Fruit fly (Drosophila melanogaster) whole organism, embryonic: ENCODE results near the gene syd.

Experiments
- Antp ChIP-seq: fragments of 200-800 bp; sonication (Bioruptor generic); optimal IDR thresholded peaks from 3 replicates; lab custom pipeline; 2016; ENCODE audit warnings: missing biosample characterization, missing genetic modification characterization
- Atf-2 ChIP-seq: fragments of 200-800 bp; sonication (Bioruptor generic); optimal IDR thresholded peaks from 2 replicates; lab custom pipeline; 2016; ENCODE audit warnings: missing biosample characterization, missing genetic modification characterization
- CG1024 ChIP-seq: fragments of 200-800 bp; sonication (Bioruptor generic); IDR thresholded peaks from 2 replicates; pipeline ENCODE4 v1.3.6; 2022; ENCODE audit warnings: missing biosample characterization, missing genetic modification characterization
- CG12071 ChIP-seq: fragments of 200-800 bp; sonication (Bioruptor generic); optimal IDR thresholded peaks from 3 replicates; lab custom pipeline; 2018; ENCODE audit warnings: missing biosample characterization, mild to moderate bottlenecking, missing genetic modification characterization
- CG12236 ChIP-seq: fragments of 200-800 bp; sonication (Bioruptor generic); optimal IDR thresholded peaks from 2 replicates; lab custom pipeline; 2016; ENCODE audit warnings: missing biosample characterization, missing genetic modification characterization
- CG12769 ChIP-seq: fragments of 200-800 bp; sonication (Bioruptor generic); optimal IDR thresholded peaks from 2 replicates; lab custom pipeline; 2019; ENCODE audit warnings: missing biosample characterization, mild to moderate bottlenecking, missing genetic modification characterization, moderate library complexity
- CG14050 ChIP-seq: fragments of 200-800 bp; sonication (Bioruptor generic); IDR thresholded peaks from 3 replicates; pipeline ENCODE4 v1.3.6; 2022; ENCODE audit warnings: missing biosample characterization, missing genetic modification characterization
- CG14710 ChIP-seq: fragments of 200-800 bp; sonication (Bioruptor generic); optimal IDR thresholded peaks from 3 replicates; lab custom pipeline; 2019; ENCODE audit warnings: missing biosample characterization, mild to moderate bottlenecking, missing genetic modification characterization, moderate library complexity
- CG15696 ChIP-seq: fragments of 200-800 bp; sonication (Bioruptor generic); optimal IDR thresholded peaks from 2 replicates; lab custom pipeline; 2019; ENCODE audit warnings: missing biosample characterization, mild to moderate bottlenecking, missing genetic modification characterization, moderate library complexity
- CG1603 ChIP-seq: fragments of 200-800 bp; sonication (Bioruptor generic); optimal IDR thresholded peaks from 2 replicates; lab custom pipeline; 2019; ENCODE audit warnings: missing biosample characterization, mild to moderate bottlenecking, missing genetic modification characterization, moderate library complexity
- CG16815 ChIP-seq: fragments of 200-800 bp; sonication (Bioruptor generic); optimal IDR thresholded peaks from 3 replicates; lab custom pipeline; 2017; ENCODE audit warnings: missing biosample characterization, mild to moderate bottlenecking, missing genetic modification characterization
- CG17912 ChIP-seq: fragments of 200-800 bp; sonication (Bioruptor generic); optimal IDR thresholded peaks from 2 replicates; lab custom pipeline; 2018; ENCODE audit warnings: missing biosample characterization, mild to moderate bottlenecking, missing genetic modification characterization
- CG2678 ChIP-seq: fragments of 200-800 bp; sonication (Bioruptor generic); optimal IDR thresholded peaks from 3 replicates; lab custom pipeline; 2019; ENCODE audit warnings: missing biosample characterization, mild to moderate bottlenecking, missing genetic modification characterization, moderate library complexity
- CG2875 ChIP-seq: fragments of 200-800 bp; sonication (Bioruptor generic); optimal IDR thresholded peaks from 2 replicates; lab custom pipeline; 2017; ENCODE audit warnings: missing biosample characterization, mild to moderate bottlenecking, missing genetic modification characterization, missing genetic modification reagents
- CG2889 ChIP-seq: fragments of 200-800 bp; sonication (Bioruptor generic); IDR thresholded peaks from 3 replicates; pipeline ENCODE4 v1.3.6; 2022; ENCODE audit warnings: missing biosample characterization, missing genetic modification characterization
- CG31365 ChIP-seq: fragments of 200-800 bp; sonication (Bioruptor generic); optimal IDR thresholded peaks from 2 replicates; lab custom pipeline; 2018; ENCODE audit warnings: missing biosample characterization, mild to moderate bottlenecking, missing genetic modification characterization
- CG34422 ChIP-seq: fragments of 200-800 bp; sonication (Bioruptor generic); IDR thresholded peaks from 3 replicates; pipeline ENCODE4 v1.3.6; 2022; ENCODE audit warnings: missing biosample characterization, missing genetic modification characterization
- CG3847 ChIP-seq: fragments of 200-800 bp; sonication (Bioruptor generic); IDR thresholded peaks from 2 replicates; pipeline ENCODE4 v1.3.6; 2022; ENCODE audit warnings: missing biosample characterization, missing genetic modification characterization
- CG4707 ChIP-seq: fragments of 200-800 bp; sonication (Bioruptor generic); optimal IDR thresholded peaks from 2 replicates; lab custom pipeline; 2018; ENCODE audit warnings: missing biosample characterization, mild to moderate bottlenecking, missing genetic modification characterization, moderate library complexity
- CG6813 ChIP-seq: fragments of 200-800 bp; sonication (Bioruptor generic); optimal IDR thresholded peaks from 2 replicates; lab custom pipeline; 2017; ENCODE audit warnings: missing biosample characterization, missing genetic modification characterization, mild to moderate bottlenecking, moderate library complexity, missing genetic modification reagents
- CG6854 ChIP-seq: fragments of 200-800 bp; sonication (Bioruptor generic); optimal IDR thresholded peaks from 3 replicates; lab custom pipeline; 2017; ENCODE audit warnings: missing biosample characterization, mild to moderate bottlenecking, missing genetic modification characterization
- CG8089 ChIP-seq: fragments of 200-800 bp; sonication (Bioruptor generic); optimal IDR thresholded peaks from 3 replicates; lab custom pipeline; 2016; ENCODE audit warnings: missing biosample characterization, missing genetic modification characterization
- CG9817 ChIP-seq: fragments of 200-800 bp; sonication (Bioruptor generic); optimal IDR thresholded peaks from 2 replicates; lab custom pipeline; 2018; ENCODE audit warnings: missing biosample characterization, mild to moderate bottlenecking, missing genetic modification characterization, moderate library complexity
- D19B ChIP-seq: fragments of 200-800 bp; sonication (Bioruptor generic); optimal IDR thresholded peaks from 2 replicates; lab custom pipeline; 2017; ENCODE audit warnings: missing biosample characterization, mild to moderate bottlenecking, missing genetic modification characterization
- Dek ChIP-seq: fragments of 200-800 bp; sonication (Bioruptor generic); optimal IDR thresholded peaks from 3 replicates; lab custom pipeline; 2019; ENCODE audit warnings: missing biosample characterization, mild to moderate bottlenecking, missing genetic modification characterization, moderate library complexity
- Dip2 ChIP-seq: fragments of 200-800 bp; sonication (Bioruptor generic); IDR thresholded peaks from 2 replicates; pipeline ENCODE4 v1.3.6; 2022; ENCODE audit warnings: missing biosample characterization, missing genetic modification characterization
- HLH4C ChIP-seq: fragments of 200-800 bp; sonication (Bioruptor generic); IDR thresholded peaks from 3 replicates; pipeline ENCODE4 v1.3.6; 2022; ENCODE audit warnings: missing biosample characterization, missing genetic modification characterization; ENCODE audit not compliant: partially characterized antibody
- Hr39 ChIP-seq: fragments of >200 bp; optimal IDR thresholded peaks from 2 replicates; lab custom pipeline; 2017
- Med ChIP-seq: fragments of 200-800 bp; sonication (Bioruptor generic); peaks from one replicate; lab custom pipeline; 2016; ENCODE audit warnings: missing biosample characterization, missing genetic modification characterization, mild to moderate bottlenecking, inconsistent platforms, moderate library complexity
- Neu2 ChIP-seq: fragments of 200-800 bp; sonication (Bioruptor generic); optimal IDR thresholded peaks from 3 replicates; lab custom pipeline; 2016; ENCODE audit warnings: missing biosample characterization, missing genetic modification characterization, borderline replicate concordance
- Oli ChIP-seq: fragments of 200-800 bp; sonication (Bioruptor generic); optimal IDR thresholded peaks from 2 replicates; lab custom pipeline; 2018; ENCODE audit warnings: missing biosample characterization, mild to moderate bottlenecking, missing genetic modification characterization, moderate library complexity
- Side ChIP-seq: fragments of 200-800 bp; sonication (Bioruptor generic); optimal IDR thresholded peaks from 2 replicates; lab custom pipeline; 2016; ENCODE audit warnings: missing biosample characterization, missing genetic modification characterization
- Tbp ChIP-seq: fragments of >200 bp; optimal IDR thresholded peaks from 2 replicates; lab custom pipeline; 2018; ENCODE audit warnings: missing biosample characterization, missing genetic modification characterization
- Usf ChIP-seq: fragments of 200-800 bp; sonication (Bioruptor generic); optimal IDR thresholded peaks from 2 replicates; lab custom pipeline; 2017; ENCODE audit warnings: missing genotype, missing biosample characterization, missing genetic modification characterization
- Vsx1 ChIP-seq: fragments of 200-800 bp; sonication (Bioruptor generic); optimal IDR thresholded peaks from 2 replicates; lab custom pipeline; 2017; ENCODE audit warnings: missing biosample characterization, mild to moderate bottlenecking, missing genetic modification characterization, missing genetic modification reagents
- YL-1 ChIP-seq: fragments of 200-800 bp; sonication (Bioruptor generic); optimal IDR thresholded peaks from 3 replicates; lab custom pipeline; 2017; ENCODE audit warnings: missing biosample characterization, mild to moderate bottlenecking, missing genetic modification characterization
- bbx ChIP-seq: fragments of 200-800 bp; sonication (Bioruptor generic); IDR thresholded peaks from 2 replicates; pipeline ENCODE4 v1.3.6; 2022; ENCODE audit warnings: missing biosample characterization, missing genetic modification characterization; ENCODE audit not compliant: partially characterized antibody
- chn ChIP-seq: fragments of 200-800 bp; sonication (Bioruptor generic); optimal IDR thresholded peaks from 2 replicates; lab custom pipeline; 2016; ENCODE audit warnings: missing biosample characterization, missing genetic modification characterization
- ci ChIP-seq: fragments of 200-800 bp; sonication (Bioruptor generic); IDR thresholded peaks from 3 replicates; pipeline ENCODE4 v1.3.6; 2022; ENCODE audit warnings: missing biosample characterization, missing genetic modification characterization
- dmrt11E ChIP-seq: fragments of 200-800 bp; sonication (Bioruptor generic); optimal IDR thresholded peaks from 3 replicates; lab custom pipeline; 2018; ENCODE audit warnings: missing biosample characterization, mild to moderate bottlenecking, missing genetic modification characterization, moderate library complexity
- gcm2 ChIP-seq: fragments of 200-800 bp; sonication (Bioruptor generic); optimal IDR thresholded peaks from 2 replicates; lab custom pipeline; 2016; ENCODE audit warnings: missing biosample characterization, missing genetic modification characterization
- hbn ChIP-seq: fragments of 200-800 bp; sonication (Bioruptor generic); IDR thresholded peaks from 2 replicates; pipeline ENCODE4 v1.3.6; 2022; ENCODE audit warnings: missing biosample characterization, missing genetic modification characterization; ENCODE audit not compliant: partially characterized antibody
- hth ChIP-seq: fragments of >200 bp; optimal IDR thresholded peaks from 2 replicates; lab custom pipeline; 2017; ENCODE audit warnings: inconsistent platforms
- seq ChIP-seq: fragments of 200-800 bp; sonication (Bioruptor generic); IDR thresholded peaks from 2 replicates; pipeline ENCODE4 v1.3.6; 2022; ENCODE audit warnings: missing biosample characterization, missing genetic modification characterization
- slou ChIP-seq: fragments of 200-800 bp; sonication (Bioruptor generic); optimal IDR thresholded peaks from 3 replicates; lab custom pipeline; 2016; ENCODE audit warnings: missing biosample characterization, missing genetic modification characterization
- tup ChIP-seq: fragments of 200-800 bp; sonication (Bioruptor generic); optimal IDR thresholded peaks from 2 replicates; lab custom pipeline; 2016; ENCODE audit warnings: missing biosample characterization, mild to moderate bottlenecking, missing genetic modification characterization, moderate library complexity
- tx ChIP-seq: fragments of 200-800 bp; sonication (Bioruptor generic); optimal IDR thresholded peaks from 2 replicates; lab custom pipeline; 2016; ENCODE audit warnings: missing biosample characterization, missing genetic modification characterization
- unc-4 ChIP-seq: fragments of 200-800 bp; sonication (Bioruptor generic); IDR thresholded peaks from 2 replicates; pipeline ENCODE4 v1.3.6; 2022; ENCODE audit warnings: missing biosample characterization, missing genetic modification characterization; ENCODE audit not compliant: partially characterized antibody
- zfh2 ChIP-seq: fragments of 200-800 bp; sonication (Bioruptor generic); optimal IDR thresholded peaks from 2 replicates; lab custom pipeline; 2016; ENCODE audit warnings: missing biosample characterization, missing genetic modification characterization

The syd gene

DNA sequence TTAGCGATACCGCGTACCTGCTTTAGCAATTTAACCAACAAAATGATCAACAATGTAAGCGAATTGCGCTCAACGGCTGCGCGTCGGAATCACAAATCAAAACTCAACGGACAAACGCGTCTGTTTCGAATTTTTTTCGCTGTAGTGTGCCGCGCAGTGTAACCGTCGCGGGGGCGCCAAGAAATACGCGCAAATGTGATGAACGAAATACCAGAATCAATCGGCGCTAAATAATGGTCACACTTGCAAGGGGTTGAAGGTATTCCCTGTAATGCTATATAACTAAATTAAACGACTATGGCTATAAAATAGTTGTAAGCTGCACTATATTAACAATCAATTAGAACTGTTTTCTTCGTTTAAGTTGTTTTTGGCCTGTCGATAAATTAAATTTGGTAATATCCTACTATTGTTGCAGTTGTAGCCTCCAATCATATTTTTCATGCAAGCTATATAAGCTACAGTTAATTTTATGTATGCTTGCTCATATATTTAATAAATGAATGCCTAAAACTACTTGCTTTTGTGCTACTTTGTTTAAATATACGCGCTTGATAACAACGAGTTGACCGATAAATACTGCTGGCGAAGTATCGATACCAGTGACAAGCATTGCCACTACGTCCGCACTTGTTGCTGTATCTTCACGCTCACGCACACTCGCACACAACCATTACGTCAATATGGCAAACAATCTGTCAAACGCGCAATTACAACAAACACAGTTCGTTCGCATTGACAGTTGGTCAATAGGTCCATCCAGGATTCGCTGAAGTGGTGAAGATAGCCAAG, 24.0 kb downstream of the syd start, which contains the start of the genes pbl and CG8281 (continued):
- peak; percentile 79 for TF ChIP-seq unc-4
- TF ChIP-seq bbx (GFP tag; lab: Robert Waterston, UW) = peak; percentile 78
- TF ChIP-seq Dek (tag; lab: Kevin White, UChicago) = peak; percentile 27
- no peak for TF ChIP-seq CG17912
- peak; percentile 35 for TF ChIP-seq chn (GFP tag; lab: Kevin White, UChicago)
- TF ChIP-seq HLH4C (GFP tag; lab: Robert Waterston, UW) = peak; percentile 66
- TF ChIP-seq YL-1 (GFP tag; lab: Kevin White, UChicago) = peak; percentile 68
- TF ChIP-seq tx (GFP tag; lab: Kevin White, UChicago) = no peak
- no peak for TF ChIP-seq CG31365 (tag; lab: Kevin White, UChicago)
- no peak for TF ChIP-seq tup (GFP tag; lab: Kevin White, UChicago)
- 0 out of 2 replicates have a peak, but pooled peaks have one; percentile 36 for TF ChIP-seq CG1024 (GFP tag; lab: Robert Waterston, UW)
- TF ChIP-seq Neu2 (GFP tag; lab: Kevin White, UChicago) = peak; percentile 61
- TF ChIP-seq Usf (GFP tag; lab: Kevin White, UChicago) = peak; percentile 25
- peak; percentile 53 for TF ChIP-seq CG9817
- no peak for TF ChIP-seq Dip2 (GFP tag; lab: Robert Waterston, UW)
- TF ChIP-seq CG1603 (tag; lab: Kevin White, UChicago) = peak; percentile 40
- TF ChIP-seq Vsx1 (GFP tag; lab: Kevin White, UChicago) = no peak
- TF ChIP-seq CG34422 (GFP tag; lab: Robert Waterston, UW) = 0 out of 3 replicates have a peak, but pooled peaks have one; percentile 36
- TF ChIP-seq Antp = no peak
- TF ChIP-seq zfh2 (GFP tag; lab: Kevin White, UChicago) = peak; percentile 45
- no peak for TF ChIP-seq Hr39
- TF ChIP-seq gcm2 = no peak
- TF ChIP-seq Side = no peak
- peak; percentile 29 for TF ChIP-seq Oli
- TF ChIP-seq CG12769 (tag; lab: Kevin White, UChicago) = peak; percentile 57
- TF ChIP-seq CG12236 = no peak
- peak; percentile 40 for TF ChIP-seq CG15696 (tag; lab: Kevin White, UChicago)
- TF ChIP-seq CG8089 (GFP tag; lab: Kevin White, UChicago) = peak; percentile 17
- TF ChIP-seq CG6854 (GFP tag; lab: Kevin White, UChicago) = no peak
- peak; percentile 50; the same call in 1 of the 2 replicates for TF ChIP-seq CG3847 (GFP tag; lab: Robert Waterston, UW)
- TF ChIP-seq CG4707 (GFP tag; lab: Kevin White, UChicago) = no peak
- TF ChIP-seq ci = peak; percentile 70; the same call in 1 of the 3 replicates
- no peak for TF ChIP-seq CG14050 (GFP tag; lab: Robert Waterston, UW)
- no peak for TF ChIP-seq Tbp
- TF ChIP-seq dmrt11E (tag; lab: Kevin White, UChicago) = peak; percentile 44
- no peak for TF ChIP-seq Atf-2 (GFP tag; lab: Kevin White, UChicago)
- no peak for TF ChIP-seq CG12071 (GFP tag; lab: Kevin White, UChicago)
- no peak for TF ChIP-seq hth (lab: Kevin White, UChicago)
- peak; percentile 79 for TF ChIP-seq Med (GFP tag; lab: Kevin White, UChicago)
- TF ChIP-seq CG2889 (GFP tag; lab: Robert Waterston, UW) = no peak
- TF ChIP-seq hbn (GFP tag; lab: Robert Waterston, UW) = peak; percentile 52
- peak; percentile 69 for TF ChIP-seq CG2678
- TF ChIP-seq CG14710 (tag; lab: Kevin White, UChicago) = peak; percentile 68
- TF ChIP-seq CG6813 = no peak
- no peak for TF ChIP-seq slou
- TF ChIP-seq CG2875 = no peak
- TF ChIP-seq D19B (GFP tag; lab: Kevin White, UChicago) = no peak
- 0 out of 2 replicates have a peak, but pooled peaks have one; percentile 6 for TF ChIP-seq seq (GFP tag; lab: Robert Waterston, UW)
- TF ChIP-seq CG16815 (GFP tag; lab: Kevin White, UChicago) = no peak
